Worm (Caenorhabditis elegans): ENCODE measurements around the gene ugt-2.

- TF ChIP-seq fkh-6 (tag; optimal IDR thresholded peaks at IDR 0.05) = no peak
- no peak for TF ChIP-seq lin-11 (tag; optimal IDR thresholded peaks at IDR 0.05)
- TF ChIP-seq ceh-18 (tag; optimal IDR thresholded peaks at IDR 0.05) = no peak
- no peak for TF ChIP-seq elt-2 (tag; optimal IDR thresholded peaks at IDR 0.05)
- no peak for TF ChIP-seq pqm-1 (tag; optimal IDR thresholded peaks at IDR 0.05)
- TF ChIP-seq pha-4 (tag; optimal IDR thresholded peaks at IDR 0.05) = no peak
Measured at ce11 chrV:10387412-10387811, 11.2 kb upstream of the ugt-2 start.

Data from whole organism, late embryonic.